Worm (Caenorhabditis elegans): ENCODE data around the gene oig-1.

DNA sequence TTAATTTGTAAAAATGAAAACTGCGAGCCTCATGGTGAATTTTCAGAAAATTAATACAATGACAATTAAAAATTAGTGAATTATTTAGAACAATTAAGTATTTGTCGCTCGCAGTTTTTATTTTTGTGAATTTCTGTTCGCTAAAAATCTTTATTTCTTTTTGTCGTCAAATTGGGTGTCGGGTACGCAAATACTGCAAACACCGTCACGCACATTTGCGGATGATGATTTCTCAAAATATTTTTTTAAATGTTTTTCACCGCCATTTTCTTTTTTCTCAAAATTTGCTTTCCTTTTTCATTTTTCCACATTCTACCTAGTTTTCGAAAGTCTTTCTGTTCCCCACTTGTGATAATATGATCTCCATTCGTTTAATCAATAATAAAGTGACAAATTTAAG is 36.5 kb downstream of the oig-1 start:
- no peak for TF ChIP-seq ama-1 (optimal IDR thresholded peaks at IDR 0.05)
- TF ChIP-seq ceh-30 (tag; optimal IDR thresholded peaks at IDR 0.05) = no peak
- no peak for TF ChIP-seq mec-3 (tag; optimal IDR thresholded peaks at IDR 0.05; ENCODE audit: borderline replicate concordance)
- no peak for TF ChIP-seq hlh-6 (tag; optimal IDR thresholded peaks at IDR 0.05)
- TF ChIP-seq odd-2 (tag; optimal IDR thresholded peaks at IDR 0.05) = no peak
- no peak for TF ChIP-seq hlh-13 (GFP tag; optimal IDR thresholded peaks at IDR 0.05)
- no peak for TF ChIP-seq ets-4 (tag; optimal IDR thresholded peaks at IDR 0.05)
- no peak for TF ChIP-seq sox-4 (tag; optimal IDR thresholded peaks at IDR 0.05)
- no peak for TF ChIP-seq ceh-34 (tag; optimal IDR thresholded peaks at IDR 0.05)
- TF ChIP-seq hlh-15 (tag; optimal IDR thresholded peaks at IDR 0.05) = no peak
- no peak for TF ChIP-seq eyg-1 (tag; optimal IDR thresholded peaks at IDR 0.05)
- TF ChIP-seq nhr-11 (tag; optimal IDR thresholded peaks at IDR 0.05) = no peak
